Worm (Caenorhabditis elegans) whole organism, late embryonic: ENCODE data around the gene F45G2.7.

Experiments used
- C08G9.2 ChIP-seq: sonication (generic microtip); optimal IDR thresholded peaks from 2 replicates; lab custom pipeline; 2016; ENCODE audit warnings: mild to moderate bottlenecking, missing genetic modification characterization, moderate library complexity, missing compliant biosample characterization
- C38D4.7 ChIP-seq: fragments of 200-800 bp; sonication (Bioruptor generic); optimal IDR thresholded peaks from 2 replicates; lab custom pipeline; 2018; ENCODE audit warnings: mild to moderate bottlenecking, missing genetic modification characterization, moderate library complexity, missing compliant biosample characterization
- F13H6.1 ChIP-seq: sonication (generic microtip); optimal IDR thresholded peaks from 2 replicates; lab custom pipeline; 2016; ENCODE audit warnings: missing genetic modification characterization, missing compliant biosample characterization
- K02D7.2 ChIP-seq: sonication (generic microtip); optimal IDR thresholded peaks from 2 replicates; lab custom pipeline; 2017; ENCODE audit warnings: mild to moderate bottlenecking, missing genetic modification characterization, missing compliant biosample characterization
- T23F11.4 ChIP-seq: fragments of 200-800 bp; sonication (Bioruptor generic); optimal IDR thresholded peaks from 2 replicates; lab custom pipeline; 2018; ENCODE audit warnings: mild to moderate bottlenecking, missing genetic modification characterization, missing compliant biosample characterization
- Y22D7AL.16 ChIP-seq: sonication (generic microtip); optimal IDR thresholded peaks from 2 replicates; lab custom pipeline; 2016; ENCODE audit warnings: missing genetic modification characterization, missing compliant biosample characterization
- ceh-14 ChIP-seq: sonication (generic microtip); optimal IDR thresholded peaks from 2 replicates; lab custom pipeline; 2016; ENCODE audit warnings: missing genotype, missing genetic modification characterization, missing compliant biosample characterization
- ceh-18 ChIP-seq: sonication (generic microtip); optimal IDR thresholded peaks from 2 replicates; lab custom pipeline; 2016; ENCODE audit warnings: missing genetic modification characterization, missing compliant biosample characterization
- ceh-22 ChIP-seq: sonication (generic microtip); optimal IDR thresholded peaks from 2 replicates; lab custom pipeline; 2017; ENCODE audit warnings: missing biosample characterization, missing genetic modification characterization
- ceh-30 ChIP-seq: fragments of 150-350 bp; optimal IDR thresholded peaks from 2 replicates; lab custom pipeline; 2014; ENCODE audit warnings: missing biosample characterization, missing genetic modification characterization
- ceh-31 ChIP-seq: sonication (generic microtip); optimal IDR thresholded peaks from 2 replicates; lab custom pipeline; 2016; ENCODE audit warnings: missing genetic modification characterization, missing compliant biosample characterization
- ceh-34 ChIP-seq: sonication (generic microtip); optimal IDR thresholded peaks from 2 replicates; lab custom pipeline; 2016; ENCODE audit warnings: mild to moderate bottlenecking, missing genetic modification characterization, missing compliant biosample characterization
- ceh-45 ChIP-seq: fragments of 200-800 bp; sonication (Bioruptor generic); IDR thresholded peaks from 2 replicates; pipeline ENCODE4 v1.3.6; 2022; ENCODE audit warnings: missing genetic modification reagents, missing genetic modification characterization, missing compliant biosample characterization
- ceh-48 ChIP-seq: sonication (generic microtip); optimal IDR thresholded peaks from 2 replicates; lab custom pipeline; 2016; ENCODE audit warnings: missing genetic modification characterization, inconsistent platforms, missing compliant biosample characterization
- ceh-6 ChIP-seq: fragments of 200-800 bp; sonication (Bioruptor generic); optimal IDR thresholded peaks from 2 replicates; lab custom pipeline; 2018; ENCODE audit warnings: mild to moderate bottlenecking, missing genetic modification characterization, missing compliant biosample characterization
- ceh-9 ChIP-seq: sonication (generic microtip); optimal IDR thresholded peaks from 2 replicates; lab custom pipeline; 2016; ENCODE audit warnings: mild to moderate bottlenecking, missing genetic modification characterization, inconsistent platforms, missing compliant biosample characterization
- che-1 ChIP-seq: sonication (generic microtip); optimal IDR thresholded peaks from 2 replicates; lab custom pipeline; 2016; ENCODE audit warnings: mild to moderate bottlenecking, missing genetic modification characterization, missing compliant biosample characterization
- dve-1 ChIP-seq: sonication (generic microtip); optimal IDR thresholded peaks from 2 replicates; lab custom pipeline; 2017; ENCODE audit warnings: antibody characterized with exemption, mild to moderate bottlenecking, missing genetic modification characterization, missing compliant biosample characterization
- elt-2 ChIP-seq: sonication (generic microtip); optimal IDR thresholded peaks from 2 replicates; lab custom pipeline; 2016; ENCODE audit warnings: missing genetic modification reagents, missing genetic modification characterization, missing compliant biosample characterization
- ets-4 ChIP-seq: sonication (generic microtip); optimal IDR thresholded peaks from 2 replicates; lab custom pipeline; 2016; ENCODE audit warnings: missing genetic modification characterization, missing compliant biosample characterization
- fax-1 ChIP-seq: sonication (generic microtip); optimal IDR thresholded peaks from 2 replicates; lab custom pipeline; 2016; ENCODE audit warnings: missing genotype, missing genetic modification characterization, missing compliant biosample characterization
- fkh-10 ChIP-seq: fragments of 150-350 bp; optimal IDR thresholded peaks from 2 replicates; lab custom pipeline; 2014; ENCODE audit warnings: missing biosample characterization, missing genetic modification reagents, missing genetic modification characterization
- gmeb-2 ChIP-seq: sonication (generic microtip); optimal IDR thresholded peaks from 2 replicates; lab custom pipeline; 2016; ENCODE audit warnings: missing genetic modification characterization, inconsistent platforms, missing compliant biosample characterization
- hlh-13 ChIP-seq: fragments of 200-800 bp; sonication (Bioruptor generic); optimal IDR thresholded peaks from 2 replicates; lab custom pipeline; 2018; ENCODE audit warnings: mild to moderate bottlenecking, missing genetic modification characterization, missing compliant biosample characterization
- hlh-30 ChIP-seq: sonication (generic microtip); optimal IDR thresholded peaks from 2 replicates; lab custom pipeline; 2017; ENCODE audit warnings: antibody characterized with exemption, missing genetic modification characterization, missing compliant biosample characterization; ENCODE audit not compliant: insufficient read depth
- hlh-8 ChIP-seq: sonication (generic microtip); optimal IDR thresholded peaks from 2 replicates; lab custom pipeline; 2016; ENCODE audit warnings: missing genotype, missing genetic modification characterization, missing compliant biosample characterization
- mec-3 ChIP-seq: sonication (generic microtip); optimal IDR thresholded peaks from 2 replicates; lab custom pipeline; 2016; ENCODE audit warnings: borderline replicate concordance, missing genetic modification characterization, missing compliant biosample characterization
- nfya-1 ChIP-seq: sonication (generic microtip); optimal IDR thresholded peaks from 2 replicates; lab custom pipeline; 2017; ENCODE audit warnings: missing genetic modification characterization, mild to moderate bottlenecking, missing compliant biosample characterization, antibody characterized with exemption, moderate library complexity
- nhr-11 ChIP-seq: fragments of 150-350 bp; optimal IDR thresholded peaks from 2 replicates; lab custom pipeline; 2014; ENCODE audit warnings: missing biosample characterization, missing genetic modification characterization
- pax-1 ChIP-seq: fragments of 150-350 bp; optimal IDR thresholded peaks from 2 replicates; lab custom pipeline; 2014; ENCODE audit warnings: missing biosample characterization, missing genetic modification characterization
- pha-4 ChIP-seq: fragments of 150-350 bp; optimal IDR thresholded peaks from 2 replicates; lab custom pipeline; 2018; ENCODE audit warnings: missing biosample characterization, missing genetic modification reagents, missing genetic modification characterization
- pqm-1 ChIP-seq: sonication (generic microtip); optimal IDR thresholded peaks from 2 replicates; lab custom pipeline; 2016; ENCODE audit warnings: missing genetic modification characterization, missing compliant biosample characterization
- ref-2 ChIP-seq: sonication (generic microtip); optimal IDR thresholded peaks from 2 replicates; lab custom pipeline; 2016; ENCODE audit warnings: missing genetic modification characterization, missing compliant biosample characterization
- sox-2 ChIP-seq: fragments of 200-800 bp; sonication (Bioruptor generic); IDR thresholded peaks from 2 replicates; pipeline ENCODE4 v1.3.6; 2022; ENCODE audit warnings: missing genetic modification reagents, missing genetic modification characterization, missing compliant biosample characterization
- sox-4 ChIP-seq: sonication (generic microtip); optimal IDR thresholded peaks from 2 replicates; lab custom pipeline; 2017; ENCODE audit warnings: mild to moderate bottlenecking, missing genetic modification characterization, inconsistent platforms, missing compliant biosample characterization
- tbx-7 ChIP-seq: sonication (generic microtip); optimal IDR thresholded peaks from 2 replicates; lab custom pipeline; 2016; ENCODE audit warnings: missing genotype, missing genetic modification characterization, missing compliant biosample characterization
- ttx-3 ChIP-seq: sonication (generic microtip); optimal IDR thresholded peaks from 2 replicates; lab custom pipeline; 2016; ENCODE audit warnings: missing genetic modification reagents, missing genetic modification characterization, missing compliant biosample characterization
- unc-42 ChIP-seq: sonication (generic microtip); optimal IDR thresholded peaks from 2 replicates; lab custom pipeline; 2016; ENCODE audit warnings: missing genotype, missing genetic modification characterization, missing compliant biosample characterization
- unc-86 ChIP-seq: sonication (generic microtip); optimal IDR thresholded peaks from 2 replicates; lab custom pipeline; 2016; ENCODE audit warnings: missing genetic modification characterization, missing compliant biosample characterization
- zip-5 ChIP-seq: sonication (generic microtip); optimal IDR thresholded peaks from 2 replicates; lab custom pipeline; 2016; ENCODE audit warnings: missing genetic modification characterization, missing compliant biosample characterization
- ztf-16 ChIP-seq: sonication (generic microtip); optimal IDR thresholded peaks from 2 replicates; lab custom pipeline; 2017; ENCODE audit warnings: missing genetic modification characterization, missing compliant biosample characterization

F45G2.7 gene

ce11 chrIII:13418975-13419374, 15.3 kb downstream of the F45G2.7 start:
- TF ChIP-seq ceh-31 (tag; lab: Kevin White, UChicago) (no peak), mec-3 (tag; lab: Kevin White, UChicago) (no peak), elt-2 (tag; lab: Kevin White, UChicago) (no peak), nfya-1 (tag; lab: Kevin White, UChicago) (no peak), ets-4 (tag; lab: Kevin White, UChicago) (no peak), zip-5 (tag; lab: Kevin White, UChicago) (no peak), dve-1 (tag; lab: Kevin White, UChicago) (no peak), T23F11.4 (GFP tag; lab: Kevin White, UChicago) (no peak), ceh-30 (no peak), F13H6.1 (tag; lab: Kevin White, UChicago) (no peak), pax-1 (tag; lab: Kevin White, UChicago) (no peak), ttx-3 (tag; lab: Kevin White, UChicago) (no peak), K02D7.2 (tag; lab: Kevin White, UChicago) (no peak)

- TF ChIP-seq pax-1 (tag; lab: Kevin White, UChicago) = no peak
- TF ChIP-seq hlh-30 (tag; lab: Kevin White, UChicago) = no peak
- no peak for TF ChIP-seq gmeb-2 (tag; lab: Kevin White, UChicago)
Observed at ce11 chrIII:13411202-13411601, 23.1 kb downstream of the F45G2.7 start.

- TF ChIP-seq ceh-14 (tag; lab: Kevin White, UChicago) (no peak), dve-1 (tag; lab: Kevin White, UChicago) (no peak), ceh-18 (tag; lab: Kevin White, UChicago) (no peak), ceh-22 (tag; lab: Kevin White, UChicago) (no peak), tbx-7 (no peak), pha-4 (no peak), ceh-45 (no peak), ceh-48 (tag; lab: Kevin White, UChicago) (no peak), C08G9.2 (tag; lab: Kevin White, UChicago) (no peak), fax-1 (tag; lab: Kevin White, UChicago) (no peak), pqm-1 (no peak), unc-86 (tag; lab: Kevin White, UChicago) (no peak), nfya-1 (tag; lab: Kevin White, UChicago) (no peak), ceh-34 (tag; lab: Kevin White, UChicago) (no peak), ztf-16 (tag; lab: Kevin White, UChicago) (no peak), nhr-11 (tag; lab: Kevin White, UChicago) (no peak)
Observed at ce11 chrIII:13409498-13409897, 24.8 kb downstream of the F45G2.7 start, which contains the start of gene myo-6. TSS of gene myo-6 (plus strand) at chrIII:13409798.

- TF ChIP-seq che-1 (tag; lab: Kevin White, UChicago) (no peak), ref-2 (tag; lab: Kevin White, UChicago) (no peak), hlh-13 (no peak), sox-4 (tag; lab: Kevin White, UChicago) (no peak), ceh-31 (tag; lab: Kevin White, UChicago) (no peak), ceh-45 (no peak), unc-42 (tag; lab: Kevin White, UChicago) (no peak), ztf-16 (tag; lab: Kevin White, UChicago) (no peak), hlh-8 (no peak), nhr-11 (tag; lab: Kevin White, UChicago) (no peak), ceh-6 (GFP tag; lab: Kevin White, UChicago) (no peak), zip-5 (tag; lab: Kevin White, UChicago) (no peak), ceh-14 (tag; lab: Kevin White, UChicago) (no peak), C38D4.7 (GFP tag; lab: Kevin White, UChicago) (no peak), tbx-7 (no peak), fkh-10 (GFP tag; lab: Kevin White, UChicago) (no peak), sox-2 (GFP tag; lab: Robert Waterston, UW) (no peak), Y22D7AL.16 (tag; lab: Kevin White, UChicago) (no peak), C08G9.2 (tag; lab: Kevin White, UChicago) (no peak), ceh-9 (tag; lab: Kevin White, UChicago) (no peak)
Observed at ce11 chrIII:13405504-13405903, 28.8 kb downstream of the F45G2.7 start, which contains the start of gene nas-1. TSS of gene nas-1 (plus strand) at chrIII:13405804.
